Worm (Caenorhabditis elegans) whole organism, early embryonic: ENCODE data around the gene Y53F4B.39.

ENCODE experiments used
- B0310.2 ChIP-seq: sonication (generic microtip); optimal IDR thresholded peaks from 2 replicates; lab custom pipeline; 2016; ENCODE audit warnings: mild to moderate bottlenecking, missing genetic modification characterization, missing compliant biosample characterization
- aly-1 ChIP-seq: sonication (generic microtip); optimal IDR thresholded peaks from 2 replicates; lab custom pipeline; 2016; ENCODE audit warnings: missing genetic modification characterization, missing compliant biosample characterization
- ama-1 ChIP-seq: fragments of 150-350 bp; optimal IDR thresholded peaks from 2 replicates; lab custom pipeline; 2014
- ets-7 ChIP-seq: sonication (generic microtip); optimal IDR thresholded peaks from 2 replicates; lab custom pipeline; 2016; ENCODE audit warnings: missing genotype, missing genetic modification characterization, missing compliant biosample characterization
- flt-1 ChIP-seq: fragments of 200-800 bp; sonication (Bioruptor generic); IDR thresholded peaks from 2 replicates; pipeline ENCODE4 v1.3.6; 2022; ENCODE audit warnings: missing genetic modification characterization, missing compliant biosample characterization
- hmg-4 ChIP-seq: fragments of 200-800 bp; sonication (Bioruptor generic); optimal IDR thresholded peaks from 2 replicates; lab custom pipeline; 2018; ENCODE audit warnings: mild to moderate bottlenecking, missing genetic modification characterization, missing compliant biosample characterization
- hnd-1 ChIP-seq: sonication (generic microtip); optimal IDR thresholded peaks from 2 replicates; lab custom pipeline; 2016; ENCODE audit warnings: missing genetic modification characterization, missing compliant biosample characterization
- scrt-1 ChIP-seq: fragments of 200-800 bp; sonication (Bioruptor generic); IDR thresholded peaks from 2 replicates; pipeline ENCODE4 v1.3.6; 2022; ENCODE audit warnings: missing genetic modification characterization, missing compliant biosample characterization
- tbx-11 ChIP-seq: fragments of 200-800 bp; sonication (Bioruptor generic); IDR thresholded peaks from 2 replicates; pipeline ENCODE4 v1.3.6; 2022; ENCODE audit warnings: missing genetic modification characterization, missing compliant biosample characterization
- tbx-37 ChIP-seq: fragments of 200-800 bp; sonication (Bioruptor generic); conservative IDR thresholded peaks from 2 replicates; pipeline ENCODE4 v1.3.6; 2022; ENCODE audit warnings: missing genetic modification reagents, missing genetic modification characterization, missing compliant biosample characterization

ce11 chrII:15124193-15124592 is 14.2 kb downstream of the Y53F4B.39 start, which contains the start of gene Y53F4B.23:
- TF ChIP-seq hnd-1 (no peak), flt-1 (GFP tag; lab: Robert Waterston, UW) (no peak), tbx-11 (no peak), hmg-4 (GFP tag; lab: Kevin White, UChicago) (no peak), aly-1 (no peak), ama-1 (lab: Kevin White, UChicago) (no peak), tbx-37 (GFP tag; lab: Robert Waterston, UW) (no peak), B0310.2 (tag; lab: Kevin White, UChicago) (no peak), scrt-1 (GFP tag; lab: Robert Waterston, UW) (no peak), ets-7 (tag; lab: Kevin White, UChicago) (no peak)
